Worm (Caenorhabditis elegans): ENCODE data around the gene T08A11.1.

ce11 chrIII:4269220-4269935 lies 6.4 kb upstream of the T08A11.1 start, which contains the start of the genes sftb-1 and R10E4.1:
- TF ChIP-seq ceh-22 (tag; optimal IDR thresholded peaks at IDR 0.05) (no peak), pha-2 (tag; optimal IDR thresholded peaks at IDR 0.05) (no peak), hlh-15 (tag; optimal IDR thresholded peaks at IDR 0.05) (no peak), unc-86 (tag; optimal IDR thresholded peaks at IDR 0.05) (no peak), Y22D7AL.16 (tag; optimal IDR thresholded peaks at IDR 0.05) (no peak), zip-5 (tag; optimal IDR thresholded peaks at IDR 0.05) (no peak), ztf-16 (tag; optimal IDR thresholded peaks at IDR 0.05) (no peak), nhr-11 (tag; optimal IDR thresholded peaks at IDR 0.05) (no peak)

Data from whole organism, late embryonic.